Worm (Caenorhabditis elegans): ENCODE results near the gene dpy-31.

- no peak for TF ChIP-seq fkh-10 (GFP tag; optimal IDR thresholded peaks at IDR 0.05)
- no peak for TF ChIP-seq nhr-25 (tag; optimal IDR thresholded peaks at IDR 0.05)
- TF ChIP-seq ceh-82 (tag; optimal IDR thresholded peaks at IDR 0.05), result no peak
- TF ChIP-seq elt-3 (tag; optimal IDR thresholded peaks at IDR 0.05), result no peak
- no peak for TF ChIP-seq unc-62 (GFP tag; optimal IDR thresholded peaks at IDR 0.05)
- no peak for TF ChIP-seq ztf-4 (tag; optimal IDR thresholded peaks at IDR 0.05)
- no peak for TF ChIP-seq nhr-76 (tag; optimal IDR thresholded peaks at IDR 0.05)
- no peak for TF ChIP-seq daf-12 (tag; optimal IDR thresholded peaks at IDR 0.05)
- no peak for TF ChIP-seq pha-4 (tag; optimal IDR thresholded peaks at IDR 0.05)
- TF ChIP-seq lin-39 (tag; optimal IDR thresholded peaks at IDR 0.05), result no peak
- no peak for TF ChIP-seq mdl-1 (tag; optimal IDR thresholded peaks at IDR 0.05)
- no peak for TF ChIP-seq ztf-11 (tag; optimal IDR thresholded peaks at IDR 0.05)
- no peak for TF ChIP-seq nhr-28 (tag; optimal IDR thresholded peaks at IDR 0.05)
Observed at ce11 chrIII:7165276-7165675, 36.7 kb upstream of the dpy-31 start.

All from whole organism, L3 larva.